Fruit fly (Drosophila melanogaster) Kc167 (cell line): Measurements from ENCODE around the gene CG13024.

Experiments
- Myc ChIP-seq: fragments of >200 bp; optimal IDR thresholded peaks from 2 replicates; lab custom pipeline; 2017; ENCODE audit warnings: missing external identifiers
- Sin3A ChIP-seq: fragments of >200 bp; optimal IDR thresholded peaks from 2 replicates; lab custom pipeline; 2018; ENCODE audit warnings: missing external identifiers
- h ChIP-seq: fragments of >200 bp; optimal IDR thresholded peaks from 3 replicates; lab custom pipeline; 2018; ENCODE audit warnings: missing external identifiers
- insv ChIP-seq: fragments of >200 bp; optimal IDR thresholded peaks from 3 replicates; lab custom pipeline; 2018; ENCODE audit warnings: missing external identifiers
- psq ChIP-seq: fragments of >200 bp; optimal IDR thresholded peaks from 2 replicates; lab custom pipeline; 2017; ENCODE audit warnings: missing external identifiers
- ttk ChIP-seq: sonication (Bioruptor generic); optimal IDR thresholded peaks from 2 replicates; lab custom pipeline; 2017; ENCODE audit warnings: missing external identifiers

DNA sequence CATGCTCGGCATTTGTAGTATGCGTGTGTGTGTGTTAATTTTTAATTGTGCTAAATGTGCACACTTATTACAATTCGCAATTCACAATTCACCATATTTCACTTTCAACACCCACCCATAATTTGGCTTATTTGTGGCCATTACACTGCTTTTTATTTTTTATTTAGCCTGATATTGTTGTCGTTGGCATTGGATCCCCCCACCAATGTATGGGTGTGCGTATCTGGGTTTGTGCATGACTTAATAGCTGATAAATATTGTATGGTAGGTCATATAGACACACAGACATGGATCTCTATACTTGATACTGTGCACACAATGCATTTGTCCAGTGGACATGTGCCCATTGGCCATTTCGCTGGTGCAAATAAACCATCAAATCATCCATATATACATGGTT is 44.8 kb upstream of the CG13024 start:
- no peak for TF ChIP-seq Myc (lab: Kevin White, UChicago)
- no peak for TF ChIP-seq h (lab: Kevin White, UChicago)
- TF ChIP-seq insv (lab: Kevin White, UChicago): no peak
- no peak for TF ChIP-seq psq (lab: Kevin White, UChicago)
- no peak for TF ChIP-seq ttk (lab: Kevin White, UChicago)
- no peak for TF ChIP-seq Sin3A
